Worm (Caenorhabditis elegans) whole organism, L4 larva: ENCODE results near the gene Y54G11A.1.
A peak's percentile ranks its signal among the peaks of the same experiment; 100 is the strongest.

Source experiments
- F26F4.8 ChIP-seq: fragments of 200-800 bp; sonication (Bioruptor generic); conservative IDR thresholded peaks from 2 replicates; pipeline ENCODE4 v1.3.6; 2022; ENCODE audit warnings: missing genetic modification characterization, missing compliant biosample characterization
- F37D6.2 ChIP-seq: sonication (generic microtip); optimal IDR thresholded peaks from 2 replicates; lab custom pipeline; 2016; ENCODE audit warnings: mild to moderate bottlenecking, missing genetic modification characterization, missing compliant biosample characterization
- F49E8.2 ChIP-seq: sonication (generic microtip); optimal IDR thresholded peaks from 2 replicates; lab custom pipeline; 2016; ENCODE audit warnings: missing compliant biosample characterization, mild to moderate bottlenecking, missing genetic modification characterization, borderline replicate concordance
- Y48G9A.11 ChIP-seq: fragments of 200-800 bp; sonication (Bioruptor generic); IDR thresholded peaks from 2 replicates; pipeline ENCODE4 v1.3.6; 2022; ENCODE audit warnings: missing genetic modification reagents, missing genetic modification characterization, missing compliant biosample characterization
- Y75B8A.6 ChIP-seq: fragments of 200-800 bp; sonication (Bioruptor generic); IDR thresholded peaks from 2 replicates; pipeline ENCODE4 v1.3.6; 2022; ENCODE audit warnings: missing genetic modification reagents, missing genetic modification characterization, missing compliant biosample characterization
- ZK337.2 ChIP-seq: fragments of 200-800 bp; sonication (Bioruptor generic); IDR thresholded peaks from 2 replicates; pipeline ENCODE4 v1.3.6; 2022; ENCODE audit warnings: missing genetic modification reagents, missing genetic modification characterization, missing compliant biosample characterization
- aha-1 ChIP-seq: fragments of 150-350 bp; peaks from one replicate; lab custom pipeline; 2014; ENCODE audit warnings: missing biosample characterization, missing genetic modification characterization
- ama-1 ChIP-seq: fragments of 150-350 bp; optimal IDR thresholded peaks from 2 replicates; lab custom pipeline; 2014; ENCODE audit warnings: inconsistent platforms, mixed read lengths
- ceh-20 ChIP-seq: fragments of 200-800 bp; sonication (Bioruptor generic); IDR thresholded peaks from 2 replicates; pipeline ENCODE4 v1.3.6; 2022; ENCODE audit warnings: missing genetic modification reagents, missing genetic modification characterization, missing compliant biosample characterization
- ceh-82 ChIP-seq: sonication (generic microtip); optimal IDR thresholded peaks from 2 replicates; lab custom pipeline; 2017; ENCODE audit warnings: missing biosample characterization, missing genetic modification characterization
- ces-1 ChIP-seq: fragments of 150-350 bp; sonication (generic microtip); optimal IDR thresholded peaks from 4 replicates; lab custom pipeline; 2014; ENCODE audit warnings: missing biosample characterization, missing genetic modification reagents, missing genetic modification characterization
- daf-12 ChIP-seq: fragments of 150-350 bp; optimal IDR thresholded peaks from 2 replicates; lab custom pipeline; 2014; ENCODE audit warnings: missing biosample characterization, missing genetic modification reagents, missing genetic modification characterization
- daf-19 ChIP-seq: fragments of 200-800 bp; sonication (Bioruptor generic); conservative IDR thresholded peaks from 2 replicates; pipeline ENCODE4 v1.3.6; 2022; ENCODE audit warnings: missing genetic modification characterization, missing compliant biosample characterization
- daf-8 ChIP-seq: fragments of 200-800 bp; sonication (Bioruptor generic); IDR thresholded peaks from 2 replicates; pipeline ENCODE4 v1.3.6; 2022; ENCODE audit warnings: missing genetic modification characterization, missing compliant biosample characterization
- dmd-8 ChIP-seq: fragments of 200-800 bp; sonication (Bioruptor generic); IDR thresholded peaks from 2 replicates; pipeline ENCODE4 v1.3.6; 2022; ENCODE audit warnings: missing genetic modification characterization, missing compliant biosample characterization
- dmd-9 ChIP-seq: fragments of 200-800 bp; sonication (Bioruptor generic); IDR thresholded peaks from 2 replicates; pipeline ENCODE4 v1.3.6; 2022; ENCODE audit warnings: missing genetic modification reagents, missing genetic modification characterization, missing compliant biosample characterization
- dpl-1 ChIP-seq: fragments of 150-350 bp; optimal IDR thresholded peaks from 2 replicates; lab custom pipeline; 2014; ENCODE audit warnings: missing biosample characterization, missing genetic modification reagents, missing genetic modification characterization
- dve-1 ChIP-seq: sonication (generic microtip); optimal IDR thresholded peaks from 2 replicates; lab custom pipeline; 2017; ENCODE audit warnings: antibody characterized with exemption, mild to moderate bottlenecking, missing genetic modification characterization, missing compliant biosample characterization; ENCODE audit not compliant: insufficient read depth
- gei-8 ChIP-seq: fragments of 200-800 bp; sonication (Bioruptor generic); optimal IDR thresholded peaks from 2 replicates; lab custom pipeline; 2018; ENCODE audit warnings: mild to moderate bottlenecking, missing genetic modification characterization, missing compliant biosample characterization
- hif-1 ChIP-seq, 2 experiments: sonication (generic microtip); optimal IDR thresholded peaks; 2 replicates each; lab custom pipeline; 2016 to 2017; ENCODE audit warnings: missing compliant biosample characterization in 2 of 2, missing genetic modification characterization in 2 of 2, missing genetic modification reagents in 2 of 2, missing genotype in 2 of 2, mild to moderate bottlenecking in 1 of 2
- hlh-11 ChIP-seq: fragments of 200-800 bp; sonication (Bioruptor generic); optimal IDR thresholded peaks from 2 replicates; lab custom pipeline; 2018; ENCODE audit warnings: mild to moderate bottlenecking, missing genetic modification characterization, missing compliant biosample characterization
- hlh-30 ChIP-seq: sonication (generic microtip); optimal IDR thresholded peaks from 2 replicates; lab custom pipeline; 2017; ENCODE audit warnings: antibody characterized with exemption, mild to moderate bottlenecking, missing genetic modification characterization, missing compliant biosample characterization; ENCODE audit not compliant: insufficient read depth
- lim-7 ChIP-seq: fragments of 200-800 bp; sonication (Bioruptor generic); IDR thresholded peaks from 2 replicates; pipeline ENCODE4 v1.3.6; 2022; ENCODE audit warnings: missing genetic modification characterization, missing compliant biosample characterization
- lin-13 ChIP-seq: fragments of 150-350 bp; optimal IDR thresholded peaks from 2 replicates; lab custom pipeline; 2014; ENCODE audit warnings: missing biosample characterization, missing genetic modification reagents, missing genetic modification characterization
- lin-15B ChIP-seq: fragments of 150-350 bp; sonication (generic microtip); optimal IDR thresholded peaks from 3 replicates; lab custom pipeline; 2014; ENCODE audit warnings: missing biosample characterization, missing genetic modification characterization
- lin-29 ChIP-seq: fragments of 200-800 bp; sonication (Bioruptor generic); IDR thresholded peaks from 2 replicates; pipeline ENCODE4 v1.3.6; 2022; ENCODE audit warnings: missing genetic modification reagents, missing genetic modification characterization, missing compliant biosample characterization
- madf-5 ChIP-seq, 2 experiments: fragments of 200-800 bp; sonication (Bioruptor generic); IDR thresholded peaks; 2 replicates each; pipeline ENCODE4 v1.3.6; 2022; ENCODE audit warnings: missing compliant biosample characterization in 2 of 2, missing genetic modification characterization in 2 of 2
- madf-9 ChIP-seq: fragments of 200-800 bp; sonication (Bioruptor generic); conservative IDR thresholded peaks from 2 replicates; pipeline ENCODE4 v1.3.6; 2022; ENCODE audit warnings: missing genetic modification reagents, missing genetic modification characterization, missing compliant biosample characterization
- mdt-29 ChIP-seq: fragments of 200-800 bp; sonication (Bioruptor generic); IDR thresholded peaks from 2 replicates; pipeline ENCODE4 v1.3.6; 2022; ENCODE audit warnings: missing genetic modification reagents, missing genetic modification characterization, missing compliant biosample characterization
- nhr-25 ChIP-seq: sonication (generic microtip); optimal IDR thresholded peaks from 2 replicates; lab custom pipeline; 2017; ENCODE audit warnings: missing genetic modification characterization, mild to moderate bottlenecking, missing compliant biosample characterization, antibody characterized with exemption, moderate library complexity, borderline replicate concordance; ENCODE audit not compliant: insufficient read depth
- nhr-28 ChIP-seq: fragments of 150-350 bp; optimal IDR thresholded peaks from 2 replicates; lab custom pipeline; 2014; ENCODE audit warnings: missing biosample characterization, missing genetic modification characterization
- nhr-42 ChIP-seq: fragments of 200-800 bp; sonication (Bioruptor generic); IDR thresholded peaks from 2 replicates; pipeline ENCODE4 v1.3.6; 2022; ENCODE audit warnings: missing genetic modification characterization, missing compliant biosample characterization
- nhr-6 ChIP-seq: fragments of 150-350 bp; optimal IDR thresholded peaks from 2 replicates; lab custom pipeline; 2014; ENCODE audit warnings: missing biosample characterization, missing genetic modification characterization
- nhr-77 ChIP-seq: fragments of 150-350 bp; optimal IDR thresholded peaks from 2 replicates; lab custom pipeline; 2014; ENCODE audit warnings: missing biosample characterization, missing genetic modification characterization
- pha-4 ChIP-seq, 2 experiments: fragments of 150-350 bp in 1 of 2; fragments of 200-800 bp in 1 of 2; sonication (Bioruptor generic) in 1 of 2; IDR thresholded peaks in 1 of 2; optimal IDR thresholded peaks in 1 of 2; 2 replicates each; pipeline versions ENCODE4 v1.3.6 to Lab custom; 2014 to 2022; ENCODE audit warnings: missing genetic modification characterization in 2 of 2, missing genetic modification reagents in 2 of 2, missing biosample characterization in 1 of 2, missing compliant biosample characterization in 1 of 2
- pqm-1 ChIP-seq: sonication (generic microtip); optimal IDR thresholded peaks from 2 replicates; lab custom pipeline; 2017; ENCODE audit warnings: missing biosample characterization, missing genetic modification characterization
- skn-1 ChIP-seq: fragments of 150-350 bp; optimal IDR thresholded peaks from 2 replicates; lab custom pipeline; 2014; ENCODE audit warnings: missing biosample characterization, missing genetic modification characterization
- snpc-4 ChIP-seq: fragments of 150-350 bp; optimal IDR thresholded peaks from 2 replicates; lab custom pipeline; 2014; ENCODE audit warnings: missing biosample characterization, missing genetic modification characterization
- spr-3 ChIP-seq: fragments of 200-800 bp; sonication (Bioruptor generic); optimal IDR thresholded peaks from 2 replicates; lab custom pipeline; 2018; ENCODE audit warnings: mild to moderate bottlenecking, missing genetic modification characterization, missing compliant biosample characterization
- tag-97 ChIP-seq: fragments of 200-800 bp; sonication (Bioruptor generic); IDR thresholded peaks from 2 replicates; pipeline ENCODE4 v1.3.6; 2022; ENCODE audit warnings: missing genetic modification characterization, missing compliant biosample characterization
- tra-1 ChIP-seq: fragments of 200-800 bp; sonication (Bioruptor generic); IDR thresholded peaks from 2 replicates; pipeline ENCODE4 v1.3.6; 2022; ENCODE audit warnings: missing genetic modification reagents, missing genetic modification characterization, missing compliant biosample characterization
- unc-130 ChIP-seq: sonication (generic microtip); optimal IDR thresholded peaks from 2 replicates; lab custom pipeline; 2016; ENCODE audit warnings: missing genetic modification reagents, missing genetic modification characterization, missing compliant biosample characterization
- unc-62 ChIP-seq, 3 experiments: fragments of 150-350 bp in 1 of 3; sonication (generic microtip); optimal IDR thresholded peaks in 2 of 3; peaks in 1 of 3; 1 replicate in 1 of 3; 2 replicates in 2 of 3; lab custom pipeline; 2014 to 2017; ENCODE audit warnings: missing biosample characterization in 3 of 3, missing genetic modification characterization in 3 of 3, missing genetic modification reagents in 3 of 3, missing genotype in 1 of 3
- vab-7 ChIP-seq: fragments of 200-800 bp; sonication (Bioruptor generic); IDR thresholded peaks from 2 replicates; pipeline ENCODE4 v1.3.6; 2022; ENCODE audit warnings: missing genetic modification reagents, missing genetic modification characterization, missing compliant biosample characterization
- zfp-3 ChIP-seq: fragments of 200-800 bp; sonication (Bioruptor generic); conservative IDR thresholded peaks from 2 replicates; pipeline ENCODE4 v1.3.6; 2022; ENCODE audit warnings: missing genetic modification reagents, missing genetic modification characterization, missing compliant biosample characterization
- zip-2 ChIP-seq: fragments of 150-350 bp; optimal IDR thresholded peaks from 2 replicates; lab custom pipeline; 2014; ENCODE audit warnings: missing biosample characterization, missing genetic modification characterization
- ztf-7 ChIP-seq: fragments of 150-350 bp; optimal IDR thresholded peaks from 2 replicates; lab custom pipeline; 2014; ENCODE audit warnings: missing biosample characterization, missing genetic modification characterization

Gene Y54G11A.1

ce11 chrII:14250147-14250965 is 18.6 kb downstream of the Y54G11A.1 start, which contains the start of gene hmg-1.1 (continued):
- TF ChIP-seq pha-4 (GFP tag; IDR thresholded peaks at IDR 0.05; lab: Robert Waterston, UW), result peak; percentile 53; the same call in 1 of the 2 replicates
- peak; percentile 46 for TF ChIP-seq pha-4 (tag; optimal IDR thresholded peaks at IDR 0.05; lab: Kevin White, UChicago)
- TF ChIP-seq spr-3 (GFP tag; lab: Kevin White, UChicago), result peak; percentile 66
- TF ChIP-seq nhr-25 (tag; lab: Kevin White, UChicago), result peak; percentile 78
- peak; percentile 55 for TF ChIP-seq nhr-6
- TF ChIP-seq madf-5 (GFP tag; IDR thresholded peaks at IDR 0.05; lab: Robert Waterston, UW), result 0 out of 4 replicates have a peak, but pooled peaks of 1 of the 2 experiments have one; percentile 9
- no peak for TF ChIP-seq ceh-82 (tag; lab: Kevin White, UChicago)
- TF ChIP-seq nhr-77 (tag; lab: Kevin White, UChicago), result peak; percentile 94
- TF ChIP-seq daf-19 (GFP tag; lab: Robert Waterston, UW), result no peak
- TF ChIP-seq F49E8.2 (tag; lab: Kevin White, UChicago), result no peak
- TF ChIP-seq hlh-11 (tag; lab: Kevin White, UChicago), result peak; percentile 96
- peak; percentile 40 for TF ChIP-seq ama-1
- TF ChIP-seq vab-7 (GFP tag; lab: Robert Waterston, UW), result 0 out of 2 replicates have a peak, but pooled peaks have one; percentile 42
- TF ChIP-seq snpc-4 (tag; lab: Kevin White, UChicago), result no peak
- peak; percentile 30; the same call in 1 of the 2 replicates for TF ChIP-seq mdt-29 (GFP tag; lab: Robert Waterston, UW)
- TF ChIP-seq aha-1 (tag; lab: Kevin White, UChicago), result peak; percentile 99
- TF ChIP-seq skn-1 (tag; lab: Kevin White, UChicago), result no peak
- TF ChIP-seq pqm-1 (tag; lab: Kevin White, UChicago), result peak; percentile 22
- no peak for TF ChIP-seq F26F4.8 (GFP tag; lab: Robert Waterston, UW)
- peak; percentile 40; the same call in 1 of the 2 replicates for TF ChIP-seq madf-9
- TF ChIP-seq unc-62 (GFP tag; optimal IDR thresholded peaks at IDR 0.05 in 1 of 2; lab: Kevin White, UChicago), result peak in 1 of 2 experiments; percentile 99
- TF ChIP-seq unc-62 (tag; optimal IDR thresholded peaks at IDR 0.05; lab: Kevin White, UChicago), result no peak
- peak; percentile 95 for TF ChIP-seq lin-13 (GFP tag; lab: Kevin White, UChicago)
- TF ChIP-seq F37D6.2 (tag; lab: Kevin White, UChicago), result peak; percentile 65
- TF ChIP-seq hif-1 (tag; optimal IDR thresholded peaks at IDR 0.05; lab: Kevin White, UChicago), result peak; percentile 56 to 89
- no peak for TF ChIP-seq daf-8 (GFP tag; lab: Robert Waterston, UW)
- no peak for TF ChIP-seq ZK337.2 (GFP tag; lab: Robert Waterston, UW)
- peak; percentile 63; the same call in 1 of the 2 replicates for TF ChIP-seq nhr-42 (GFP tag; lab: Robert Waterston, UW)
- TF ChIP-seq dmd-8, result 0 out of 2 replicates have a peak, but pooled peaks have one; percentile 59
- TF ChIP-seq Y75B8A.6 (GFP tag; lab: Robert Waterston, UW), result 0 out of 2 replicates have a peak, but pooled peaks have one; percentile 18
- peak; percentile 30; the same call in 1 of the 2 replicates for TF ChIP-seq lim-7 (GFP tag; lab: Robert Waterston, UW)
- TF ChIP-seq tag-97, result no peak
- peak; percentile 87 for TF ChIP-seq dve-1 (tag; lab: Kevin White, UChicago)
- TF ChIP-seq hlh-30 (tag; lab: Kevin White, UChicago), result peak; percentile 34
- no peak for TF ChIP-seq ces-1
- peak; percentile 65 for TF ChIP-seq tra-1 (GFP tag; lab: Robert Waterston, UW)
- TF ChIP-seq dpl-1 (GFP tag; lab: Kevin White, UChicago), result peak; percentile 74
- TF ChIP-seq unc-130 (GFP tag; lab: Kevin White, UChicago), result peak; percentile 11
- TF ChIP-seq lin-29, result no peak
- no peak for TF ChIP-seq Y48G9A.11 (GFP tag; lab: Robert Waterston, UW)
- no peak for TF ChIP-seq zip-2 (tag; lab: Kevin White, UChicago)
- no peak for TF ChIP-seq dmd-9 (GFP tag; lab: Robert Waterston, UW)
- TF ChIP-seq gei-8, result no peak
- peak; percentile 55; the same call in 1 of the 2 replicates for TF ChIP-seq ceh-20
- no peak for TF ChIP-seq lin-15B
- peak; percentile 83 for TF ChIP-seq nhr-28 (tag; lab: Kevin White, UChicago)
- TF ChIP-seq ztf-7 (tag; lab: Kevin White, UChicago), result peak; percentile 21
- TF ChIP-seq zfp-3 (GFP tag; lab: Robert Waterston, UW), result 0 out of 2 replicates have a peak, but pooled peaks have one; percentile 31
- no peak for TF ChIP-seq daf-12 (tag; lab: Kevin White, UChicago)
